Worm (Caenorhabditis elegans): ENCODE results near the gene mrps-22.

DNA sequence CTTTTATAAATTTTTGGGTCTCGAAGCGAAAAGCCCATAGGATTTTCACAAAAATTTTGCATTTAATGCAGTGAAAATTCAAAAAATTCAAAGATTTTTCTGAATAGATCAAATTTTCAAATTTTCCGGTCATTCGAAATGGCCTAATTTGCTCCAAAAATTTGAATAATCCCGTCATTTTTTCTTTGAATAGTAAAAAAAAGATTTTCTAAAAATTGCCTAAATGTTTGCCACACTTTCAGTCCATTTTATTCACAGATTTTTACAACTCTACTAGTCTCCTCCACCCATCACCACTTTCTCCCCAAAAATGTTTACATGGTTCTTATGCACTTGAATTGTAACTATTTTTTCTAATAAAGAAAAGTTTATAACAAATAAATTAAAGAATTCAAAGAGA, 48.4 kb upstream of the mrps-22 start:
- TF ChIP-seq ztf-23 (GFP tag; IDR thresholded peaks at IDR 0.05) (no peak), flt-1 (GFP tag; IDR thresholded peaks at IDR 0.05) (no peak)
